Worm (Caenorhabditis elegans) whole organism, early embryonic: ENCODE measurements around the gene pos-1.

Source experiments
- B0310.2 ChIP-seq: sonication (generic microtip); optimal IDR thresholded peaks from 2 replicates; lab custom pipeline; 2016; ENCODE audit warnings: mild to moderate bottlenecking, missing genetic modification characterization, missing compliant biosample characterization
- F13C5.2 ChIP-seq: sonication (generic microtip); optimal IDR thresholded peaks from 2 replicates; lab custom pipeline; 2017; ENCODE audit warnings: mild to moderate bottlenecking, missing genetic modification characterization, inconsistent platforms, missing compliant biosample characterization
- aly-1 ChIP-seq: sonication (generic microtip); optimal IDR thresholded peaks from 2 replicates; lab custom pipeline; 2016; ENCODE audit warnings: missing genetic modification characterization, missing compliant biosample characterization
- ama-1 ChIP-seq: fragments of 150-350 bp; optimal IDR thresholded peaks from 2 replicates; lab custom pipeline; 2014
- ceh-13 ChIP-seq: fragments of 200-800 bp; sonication (Bioruptor generic); optimal IDR thresholded peaks from 2 replicates; lab custom pipeline; 2018; ENCODE audit warnings: mild to moderate bottlenecking, missing genetic modification characterization, missing compliant biosample characterization
- ceh-36 ChIP-seq: sonication (generic microtip); optimal IDR thresholded peaks from 2 replicates; lab custom pipeline; 2016; ENCODE audit warnings: missing genetic modification characterization, inconsistent platforms, missing compliant biosample characterization
- ets-7 ChIP-seq: sonication (generic microtip); optimal IDR thresholded peaks from 2 replicates; lab custom pipeline; 2016; ENCODE audit warnings: missing genotype, missing genetic modification characterization, missing compliant biosample characterization
- flt-1 ChIP-seq: fragments of 200-800 bp; sonication (Bioruptor generic); IDR thresholded peaks from 2 replicates; pipeline ENCODE4 v1.3.6; 2022; ENCODE audit warnings: missing genetic modification characterization, missing compliant biosample characterization
- hmbx-1 ChIP-seq: sonication (generic microtip); optimal IDR thresholded peaks from 2 replicates; lab custom pipeline; 2016; ENCODE audit warnings: mild to moderate bottlenecking, missing genetic modification characterization, missing compliant biosample characterization
- hmg-4 ChIP-seq: fragments of 200-800 bp; sonication (Bioruptor generic); optimal IDR thresholded peaks from 2 replicates; lab custom pipeline; 2018; ENCODE audit warnings: mild to moderate bottlenecking, missing genetic modification characterization, missing compliant biosample characterization
- hnd-1 ChIP-seq: sonication (generic microtip); optimal IDR thresholded peaks from 2 replicates; lab custom pipeline; 2016; ENCODE audit warnings: missing genetic modification characterization, missing compliant biosample characterization
- pes-1 ChIP-seq: fragments of 200-800 bp; sonication (Bioruptor generic); IDR thresholded peaks from 2 replicates; pipeline ENCODE4 v1.3.6; 2022; ENCODE audit warnings: missing genetic modification reagents, missing genetic modification characterization, missing compliant biosample characterization
- scrt-1 ChIP-seq: fragments of 200-800 bp; sonication (Bioruptor generic); IDR thresholded peaks from 2 replicates; pipeline ENCODE4 v1.3.6; 2022; ENCODE audit warnings: missing genetic modification characterization, missing compliant biosample characterization
- sea-1 ChIP-seq: fragments of 200-800 bp; sonication (Bioruptor generic); conservative IDR thresholded peaks from 2 replicates; pipeline ENCODE4 v1.3.6; 2022; ENCODE audit warnings: missing genetic modification characterization, missing compliant biosample characterization
- tbx-11 ChIP-seq: fragments of 200-800 bp; sonication (Bioruptor generic); IDR thresholded peaks from 2 replicates; pipeline ENCODE4 v1.3.6; 2022; ENCODE audit warnings: missing genetic modification characterization, missing compliant biosample characterization
- tbx-37 ChIP-seq: fragments of 200-800 bp; sonication (Bioruptor generic); conservative IDR thresholded peaks from 2 replicates; pipeline ENCODE4 v1.3.6; 2022; ENCODE audit warnings: missing genetic modification reagents, missing genetic modification characterization, missing compliant biosample characterization
- tra-4 ChIP-seq: sonication (generic microtip); optimal IDR thresholded peaks from 2 replicates; lab custom pipeline; 2017; ENCODE audit warnings: missing genetic modification characterization, missing compliant biosample characterization

pos-1 gene

DNA sequence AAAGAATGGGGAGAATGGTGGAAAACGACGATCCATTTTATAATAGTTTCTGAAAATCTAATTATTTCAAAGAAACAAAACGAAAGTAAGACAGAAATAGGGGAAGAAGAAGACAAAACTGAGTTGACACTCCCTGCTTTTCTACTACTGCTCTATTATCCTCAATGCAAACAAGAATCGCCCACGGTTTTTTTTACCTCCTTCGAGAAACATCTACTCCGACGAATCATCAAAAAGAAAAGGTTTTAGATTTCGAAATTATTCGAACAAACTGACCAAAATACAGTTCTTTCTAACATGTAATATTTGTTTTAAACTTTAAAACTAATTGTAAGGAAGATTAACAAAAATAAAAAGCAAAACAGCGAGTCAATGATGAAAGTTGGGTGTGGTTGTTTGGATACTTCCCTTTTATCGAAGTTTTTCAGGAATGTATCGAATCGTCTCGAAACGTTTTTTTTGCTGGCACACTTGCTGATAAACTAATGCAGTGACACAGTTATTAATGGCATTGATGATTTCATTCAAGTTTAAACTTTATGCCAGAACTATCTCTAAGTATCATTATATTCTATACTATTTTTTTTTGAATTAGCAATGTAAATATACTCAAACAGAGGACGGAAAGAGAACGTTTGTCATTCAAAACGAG is 27.9 kb upstream of the pos-1 start, which contains the start of gene hsp-17:
TSS of gene hsp-17 (minus strand) at position 51 of the 652 bp plus-strand sequence.
- TF ChIP-seq tra-4 (no peak), F13C5.2 (tag; lab: Kevin White, UChicago) (no peak), ceh-36 (no peak), aly-1 (tag; lab: Kevin White, UChicago) (no peak), hmbx-1 (tag; lab: Kevin White, UChicago) (no peak), hmg-4 (GFP tag; lab: Kevin White, UChicago) (no peak)

DNA sequence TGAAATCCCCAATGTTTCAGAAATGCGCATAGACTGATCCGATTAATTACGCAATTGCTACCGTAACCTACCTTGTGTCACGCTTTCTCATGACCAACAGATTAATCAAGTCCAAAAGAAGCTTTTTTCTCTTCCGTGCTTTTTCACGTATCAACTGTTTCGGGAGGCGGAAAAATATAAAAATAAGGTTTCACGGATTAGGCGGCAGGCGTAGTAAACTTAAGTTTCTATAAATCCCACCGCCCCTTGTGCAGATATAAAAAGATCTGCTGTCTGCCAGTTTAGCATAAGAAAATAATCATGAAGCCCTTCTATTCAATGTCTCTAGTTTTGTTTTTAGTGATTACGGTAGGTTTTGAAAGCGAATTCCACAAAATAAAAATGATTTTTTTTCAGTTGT is 26.8 kb upstream of the pos-1 start, which contains the start of gene gcy-7:
TSS of gene gcy-7 (plus strand) at position 301 of the 400 bp plus-strand sequence.
- TF ChIP-seq hnd-1 (tag; lab: Kevin White, UChicago) (no peak), flt-1 (no peak), ama-1 (no peak), ceh-13 (GFP tag; lab: Kevin White, UChicago) (no peak), scrt-1 (no peak), sea-1 (GFP tag; lab: Robert Waterston, UW) (no peak), ets-7 (tag; lab: Kevin White, UChicago) (no peak), pes-1 (no peak), hmg-4 (GFP tag; lab: Kevin White, UChicago) (no peak), B0310.2 (tag; lab: Kevin White, UChicago) (no peak)

DNA sequence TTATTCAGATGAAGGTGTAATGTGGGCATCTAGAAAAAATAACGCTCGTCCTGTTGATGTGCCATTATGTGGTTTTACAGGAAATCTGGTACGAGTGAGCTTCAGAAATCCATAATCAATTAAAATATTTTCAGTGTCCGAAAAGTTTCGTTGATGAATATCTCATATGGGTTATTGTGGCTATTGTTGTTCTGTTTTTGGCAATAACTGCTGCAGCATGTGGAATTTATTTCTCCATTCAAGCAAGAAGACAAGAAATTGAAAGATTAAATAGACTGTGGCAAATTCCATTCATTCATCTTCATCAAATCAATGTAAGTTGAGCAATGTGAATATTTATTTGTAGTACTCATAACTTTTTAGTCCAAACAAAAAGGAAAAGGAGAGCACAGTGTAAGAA is 24.6 kb upstream of the pos-1 start:
- TF ChIP-seq hnd-1 (tag; lab: Kevin White, UChicago) (no peak), ama-1 (no peak), ets-7 (tag; lab: Kevin White, UChicago) (no peak)

DNA sequence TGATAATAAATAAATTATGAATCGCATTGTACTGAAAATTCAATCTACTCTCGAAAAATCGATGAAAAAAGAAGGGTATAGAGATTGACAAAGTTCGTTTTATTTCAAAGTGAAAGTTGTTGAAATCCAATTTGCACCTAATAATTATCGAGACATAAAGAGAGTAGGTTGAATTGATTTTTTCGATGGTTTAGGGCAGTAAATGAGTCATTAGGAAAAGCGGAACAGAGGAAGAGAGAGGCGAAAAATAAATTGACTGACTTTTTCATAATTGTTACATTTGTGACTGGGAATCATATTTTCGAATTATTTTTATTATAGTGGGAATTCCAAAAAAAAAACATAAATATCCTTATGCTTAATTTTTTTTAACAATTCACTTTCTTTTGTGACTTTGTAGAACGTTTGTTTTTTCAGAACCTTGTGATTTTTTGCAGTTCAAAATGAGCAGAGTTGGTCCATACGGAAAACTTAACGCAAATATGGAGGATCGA is 19.5 kb upstream of the pos-1 start, which contains the start of the genes pho-6 and F52E1.3:
TSS of gene pho-6 (minus strand) at position 101 of the 494 bp plus-strand sequence.
TSS of gene F52E1.3 (plus strand) at position 444 of the 494 bp plus-strand sequence.
- no peak for TF ChIP-seq pes-1
- TF ChIP-seq aly-1 (tag; lab: Kevin White, UChicago) = no peak
- no peak for TF ChIP-seq tbx-37 (GFP tag; lab: Robert Waterston, UW)
- TF ChIP-seq ama-1 = no peak
- no peak for TF ChIP-seq hnd-1 (tag; lab: Kevin White, UChicago)
- TF ChIP-seq hmbx-1 (tag; lab: Kevin White, UChicago) = no peak
- no peak for TF ChIP-seq tra-4
- no peak for TF ChIP-seq F13C5.2 (tag; lab: Kevin White, UChicago)

DNA sequence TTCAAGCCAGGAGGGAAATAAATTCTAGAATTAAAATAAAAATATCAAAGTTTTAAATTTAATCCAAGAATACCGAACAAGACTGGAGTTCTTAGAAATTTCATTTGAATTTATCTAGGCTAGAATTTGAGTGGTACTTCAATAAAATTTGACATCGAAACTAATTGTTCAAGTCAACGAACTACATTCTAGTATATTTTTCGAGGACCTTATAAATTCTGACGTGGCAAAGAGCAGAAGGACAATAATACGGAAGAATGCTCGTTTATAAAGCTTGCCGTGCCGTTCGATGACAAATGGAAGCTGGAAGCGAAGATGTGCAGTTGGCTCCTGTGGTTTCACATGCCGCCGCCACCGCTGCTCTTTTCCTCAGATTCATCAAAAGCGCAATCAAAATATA is 13.1 kb upstream of the pos-1 start:
- TF ChIP-seq sea-1 (GFP tag; lab: Robert Waterston, UW) (no peak), pes-1 (no peak), scrt-1 (no peak), B0310.2 (tag; lab: Kevin White, UChicago) (no peak), ama-1 (no peak), hmbx-1 (tag; lab: Kevin White, UChicago) (no peak), hnd-1 (tag; lab: Kevin White, UChicago) (no peak), flt-1 (no peak), ets-7 (tag; lab: Kevin White, UChicago) (no peak)

DNA sequence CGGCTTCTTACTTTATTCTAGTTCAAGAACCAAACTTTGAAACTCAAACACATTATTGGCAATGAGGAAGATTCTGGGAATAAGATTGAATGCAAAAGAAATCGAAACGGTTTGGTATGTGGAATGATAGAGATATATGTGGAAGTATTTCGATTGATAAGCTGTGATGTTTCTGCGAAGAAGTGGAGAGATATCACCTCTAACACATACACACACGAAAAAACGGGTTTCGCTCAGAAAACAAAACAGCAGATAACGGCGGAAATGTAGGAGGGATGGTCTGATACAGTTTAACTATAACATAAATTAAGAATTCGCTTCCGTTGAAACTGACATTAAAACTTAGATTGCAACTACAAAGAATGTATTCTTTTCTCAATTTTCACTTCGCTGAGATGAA is 12.6 kb upstream of the pos-1 start:
- TF ChIP-seq ceh-36 = no peak
- no peak for TF ChIP-seq flt-1
- TF ChIP-seq tbx-37 (GFP tag; lab: Robert Waterston, UW) = no peak
- TF ChIP-seq tbx-11 (GFP tag; lab: Robert Waterston, UW) = no peak
- no peak for TF ChIP-seq F13C5.2 (tag; lab: Kevin White, UChicago)
- TF ChIP-seq tra-4 = no peak
- TF ChIP-seq B0310.2 (tag; lab: Kevin White, UChicago) = no peak
- TF ChIP-seq aly-1 (tag; lab: Kevin White, UChicago) = no peak
- TF ChIP-seq scrt-1 = no peak
- no peak for TF ChIP-seq ets-7 (tag; lab: Kevin White, UChicago)

DNA sequence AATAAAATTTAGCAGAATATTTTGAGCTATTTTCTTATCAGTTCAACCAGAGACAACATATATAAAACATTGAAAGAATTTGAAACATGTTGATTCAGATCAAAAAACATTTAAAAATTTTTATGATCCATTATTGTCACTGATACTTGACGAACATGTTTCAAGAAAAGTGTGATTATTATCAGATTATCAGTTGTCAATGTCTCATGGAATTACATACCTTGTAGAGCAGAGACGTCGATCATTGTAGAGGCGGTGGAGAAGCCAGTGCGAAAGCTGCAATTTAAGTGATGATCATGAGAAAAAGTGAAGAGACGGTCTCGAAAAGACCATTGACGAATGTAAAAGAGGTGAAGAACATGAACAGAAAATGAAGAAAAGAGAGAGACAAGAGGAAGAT is 11.5 kb upstream of the pos-1 start, which contains the start of gene F52E1.9:
TSS of gene F52E1.9 (minus strand) at position 278 of the 400 bp plus-strand sequence.
- TF ChIP-seq ceh-13 (GFP tag; lab: Kevin White, UChicago) (no peak), hnd-1 (tag; lab: Kevin White, UChicago) (no peak), aly-1 (tag; lab: Kevin White, UChicago) (no peak)

DNA sequence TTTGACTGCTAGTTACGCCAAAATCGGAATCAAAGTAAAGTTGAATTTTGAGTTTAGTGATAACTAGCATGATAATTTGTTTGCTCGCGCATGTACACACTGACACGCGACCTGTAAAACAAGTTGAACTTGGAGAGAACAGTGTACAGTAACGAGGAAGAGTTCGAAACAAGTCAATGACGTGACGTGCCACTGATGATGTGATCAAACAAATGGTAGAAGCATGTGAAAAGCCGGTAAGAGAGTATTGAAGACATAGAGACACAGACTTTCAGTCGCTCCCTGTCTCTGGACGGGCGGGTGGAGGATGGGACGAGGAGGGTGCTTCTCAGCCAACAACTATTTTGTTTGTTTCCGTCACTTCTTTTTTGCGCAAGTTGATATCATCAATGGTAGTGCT is 10.7 kb upstream of the pos-1 start:
- TF ChIP-seq aly-1 (tag; lab: Kevin White, UChicago) = no peak

DNA sequence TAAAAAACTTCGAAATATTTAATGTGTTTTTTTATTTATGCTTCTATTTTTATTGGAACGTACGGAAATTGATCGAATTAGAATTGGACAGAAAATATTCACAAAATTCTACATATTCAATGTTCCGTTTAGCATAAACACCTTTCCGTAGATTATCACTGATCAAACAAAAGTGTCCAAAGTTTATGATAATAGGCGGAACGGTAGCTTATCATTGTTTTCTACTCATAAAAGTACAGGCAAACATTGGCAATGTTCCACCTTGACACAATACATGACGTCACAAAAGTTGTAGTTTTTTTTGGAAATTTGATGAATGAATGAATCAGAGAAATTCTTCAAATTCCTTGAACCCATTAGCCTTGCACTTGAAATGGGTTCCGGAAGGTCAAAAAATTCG is 10.0 kb upstream of the pos-1 start:
- TF ChIP-seq hmg-4 (GFP tag; lab: Kevin White, UChicago) (no peak), pes-1 (no peak)
